Worm (Caenorhabditis elegans) whole organism, midembryonic: ENCODE results near the gene R107.5.

ENCODE experiments used
- T22C8.4 ChIP-seq: fragments of 200-800 bp; sonication (Bioruptor generic); IDR thresholded peaks from 2 replicates; pipeline ENCODE4 v1.3.6; 2022; ENCODE audit warnings: missing genetic modification characterization, missing compliant biosample characterization
- cog-1 ChIP-seq: sonication (generic microtip); optimal IDR thresholded peaks from 2 replicates; lab custom pipeline; 2016; ENCODE audit warnings: missing genetic modification characterization, missing compliant biosample characterization
- flt-1 ChIP-seq: fragments of 200-800 bp; sonication (Bioruptor generic); IDR thresholded peaks from 2 replicates; pipeline ENCODE4 v1.3.6; 2022; ENCODE audit warnings: missing genetic modification characterization, missing compliant biosample characterization
- klf-2 ChIP-seq: fragments of 200-800 bp; sonication (Bioruptor generic); conservative IDR thresholded peaks from 2 replicates; pipeline ENCODE4 v1.3.6; 2022; ENCODE audit warnings: missing genetic modification reagents, missing genetic modification characterization, missing compliant biosample characterization
- med-1 ChIP-seq: sonication (generic microtip); optimal IDR thresholded peaks from 2 replicates; lab custom pipeline; 2017; ENCODE audit warnings: missing genetic modification characterization, mild to moderate bottlenecking, missing compliant biosample characterization, antibody characterized with exemption, missing genetic modification reagents; ENCODE audit not compliant: insufficient read depth
- ref-1 ChIP-seq: fragments of 200-800 bp; sonication (Bioruptor generic); conservative IDR thresholded peaks from 2 replicates; pipeline ENCODE4 v1.3.6; 2022; ENCODE audit warnings: missing genetic modification reagents, missing genetic modification characterization, missing compliant biosample characterization
- tab-1 ChIP-seq: fragments of 200-800 bp; sonication (Bioruptor generic); IDR thresholded peaks from 2 replicates; pipeline ENCODE4 v1.3.6; 2022; ENCODE audit warnings: missing genetic modification characterization, missing compliant biosample characterization
- ztf-23 ChIP-seq: fragments of 200-800 bp; sonication (Bioruptor generic); IDR thresholded peaks from 2 replicates; pipeline ENCODE4 v1.3.6; 2022; ENCODE audit warnings: missing genetic modification reagents, missing genetic modification characterization, missing compliant biosample characterization
- ztf-29 ChIP-seq: fragments of 200-800 bp; sonication (Bioruptor generic); IDR thresholded peaks from 2 replicates; pipeline ENCODE4 v1.3.6; 2022; ENCODE audit warnings: missing genetic modification reagents, missing genetic modification characterization, missing compliant biosample characterization

ce11 chrIII:9072704-9073103 lies 19.1 kb upstream of the R107.5 start:
- no peak for TF ChIP-seq ztf-23 (GFP tag; lab: Robert Waterston, UW)
- no peak for TF ChIP-seq med-1 (GFP tag; lab: Kevin White, UChicago)
- TF ChIP-seq klf-2 (GFP tag; lab: Robert Waterston, UW): no peak
- no peak for TF ChIP-seq cog-1
- no peak for TF ChIP-seq T22C8.4
- TF ChIP-seq flt-1: no peak
- TF ChIP-seq tab-1: no peak
- TF ChIP-seq ztf-29 (GFP tag; lab: Robert Waterston, UW): no peak
- TF ChIP-seq ref-1 (GFP tag; lab: Robert Waterston, UW): no peak
